Fruit fly (Drosophila melanogaster): ENCODE measurements around the gene nan.

- TF ChIP-seq CG8478 (optimal IDR thresholded peaks at IDR 0.05) (no peak), CTCF (optimal IDR thresholded peaks at IDR 0.05) (no peak)
Measured at dm6 chr3L:14153644-14154043, 35.8 kb downstream of the nan start.
